Fruit fly (Drosophila melanogaster): ENCODE results near the gene Pp2C1.
A peak's percentile ranks its signal among the peaks of the same experiment; 100 is the strongest.

DNA sequence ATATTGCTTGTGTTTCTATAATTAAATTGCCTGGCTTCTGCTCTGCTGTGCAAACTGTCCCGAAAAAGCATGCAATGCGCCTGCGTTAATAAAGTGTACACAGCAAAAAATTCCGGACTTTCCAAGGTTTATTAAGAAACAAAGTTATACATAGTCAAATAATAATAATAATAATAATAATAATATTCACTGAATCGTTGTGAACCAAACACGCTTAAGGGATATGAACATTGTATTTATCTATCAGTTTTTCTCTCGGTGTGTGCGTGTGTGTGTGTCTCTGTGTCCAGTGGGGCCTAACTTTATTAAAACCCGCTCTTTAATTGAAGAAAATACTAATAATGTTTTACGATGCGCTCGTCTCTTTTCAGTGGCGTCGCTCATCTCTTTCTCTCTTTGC, 4.5 kb upstream of the Pp2C1 start:
- TF ChIP-seq Sox14 (GFP tag; optimal IDR thresholded peaks at IDR 0.05): no peak
- TF ChIP-seq pdm3 (GFP tag; optimal IDR thresholded peaks at IDR 0.05): peak; percentile 8
- peak; percentile 39 for TF ChIP-seq Ets96B (tag; optimal IDR thresholded peaks at IDR 0.05)
- TF ChIP-seq eg (GFP tag; IDR thresholded peaks at IDR 0.05): peak; percentile 51; the same call in 1 of the 3 replicates
- no peak for TF ChIP-seq Hr39 (GFP tag; optimal IDR thresholded peaks at IDR 0.05)
- no peak for TF ChIP-seq CG7368 (GFP tag; optimal IDR thresholded peaks at IDR 0.05)
- TF ChIP-seq OdsH (GFP tag; optimal IDR thresholded peaks at IDR 0.05): peak; percentile 34
- no peak for TF ChIP-seq spab (GFP tag; optimal IDR thresholded peaks at IDR 0.05)
- peak; percentile 66 for TF ChIP-seq Eip78C (GFP tag)
- no peak for TF ChIP-seq Hr38 (GFP tag; optimal IDR thresholded peaks at IDR 0.05)
- peak; percentile 49 for TF ChIP-seq CG10669 (GFP tag; optimal IDR thresholded peaks at IDR 0.05)
- no peak for TF ChIP-seq Smox (GFP tag; optimal IDR thresholded peaks at IDR 0.05)

Data from whole organism, prepupa.